Worm (Caenorhabditis elegans): Measurements from ENCODE around the gene F52E1.2.

- no peak for TF ChIP-seq ama-1 (optimal IDR thresholded peaks at IDR 0.05)
- no peak for TF ChIP-seq ceh-82 (tag; optimal IDR thresholded peaks at IDR 0.05)
- TF ChIP-seq nhr-23 (tag; optimal IDR thresholded peaks at IDR 0.05), result no peak
- no peak for TF ChIP-seq lin-15B (tag; optimal IDR thresholded peaks at IDR 0.05)
- no peak for TF ChIP-seq ztf-11 (tag; optimal IDR thresholded peaks at IDR 0.05)
- no peak for TF ChIP-seq pha-4 (tag; optimal IDR thresholded peaks at IDR 0.05)
- no peak for TF ChIP-seq nhr-11 (tag; optimal IDR thresholded peaks at IDR 0.05)
- TF ChIP-seq R02D3.7 (tag; optimal IDR thresholded peaks at IDR 0.05), result no peak
- no peak for TF ChIP-seq nfya-1 (tag; optimal IDR thresholded peaks at IDR 0.05; ENCODE audit: insufficient read depth)
- no peak for TF ChIP-seq unc-39 (tag; optimal IDR thresholded peaks at IDR 0.05)
These were observed 6.1 kb upstream of the F52E1.2 start for ce11 chrV:8404339-8404738.
